Worm (Caenorhabditis elegans) whole organism, young adult: ENCODE data around the gene tyra-3.

Experiments
- C06A6.2 ChIP-seq: fragments of 200-800 bp; sonication (Bioruptor generic); conservative IDR thresholded peaks from 2 replicates; pipeline ENCODE4 v1.3.6; 2022; ENCODE audit warnings: missing genetic modification characterization, missing compliant biosample characterization
- C17E4.6 ChIP-seq: fragments of 200-800 bp; sonication (Bioruptor generic); IDR thresholded peaks from 2 replicates; pipeline ENCODE4 v1.3.6; 2022; ENCODE audit warnings: missing genetic modification reagents, missing genetic modification characterization, missing compliant biosample characterization
- F10E7.11 ChIP-seq: sonication (generic microtip); optimal IDR thresholded peaks from 2 replicates; lab custom pipeline; 2017; ENCODE audit warnings: mild to moderate bottlenecking, missing genetic modification characterization, moderate library complexity, missing compliant biosample characterization
- F22D6.2 ChIP-seq: sonication (generic microtip); optimal IDR thresholded peaks from 2 replicates; lab custom pipeline; 2016; ENCODE audit warnings: mild to moderate bottlenecking, missing genetic modification characterization, missing compliant biosample characterization
- F37B4.10 ChIP-seq: fragments of 200-800 bp; sonication (Bioruptor generic); IDR thresholded peaks from 2 replicates; pipeline ENCODE4 v1.3.6; 2022; ENCODE audit warnings: missing genetic modification characterization, missing compliant biosample characterization
- F55B11.4 ChIP-seq: sonication (generic microtip); optimal IDR thresholded peaks from 2 replicates; lab custom pipeline; 2016; ENCODE audit warnings: missing compliant biosample characterization, missing genetic modification characterization, borderline replicate concordance; ENCODE audit not compliant: insufficient read depth
- K11D2.4 ChIP-seq: fragments of 200-800 bp; sonication (Bioruptor generic); IDR thresholded peaks from 2 replicates; pipeline ENCODE4 v1.3.6; 2022; ENCODE audit warnings: missing genetic modification reagents, missing genetic modification characterization, missing compliant biosample characterization
- K12H6.12 ChIP-seq: fragments of 200-800 bp; sonication (Bioruptor generic); optimal IDR thresholded peaks from 2 replicates; lab custom pipeline; 2018; ENCODE audit warnings: mild to moderate bottlenecking, missing genetic modification characterization, missing compliant biosample characterization
- T26A5.8 ChIP-seq: sonication (generic microtip); optimal IDR thresholded peaks from 2 replicates; lab custom pipeline; 2016; ENCODE audit warnings: missing genetic modification characterization, missing compliant biosample characterization
- Y53F4B.3 ChIP-seq: fragments of 200-800 bp; sonication (Bioruptor generic); IDR thresholded peaks from 2 replicates; pipeline ENCODE4 v1.3.6; 2022; ENCODE audit warnings: missing genetic modification reagents, missing genetic modification characterization, missing compliant biosample characterization
- Y53G8AR.9 ChIP-seq: fragments of 200-800 bp; sonication (Bioruptor generic); conservative IDR thresholded peaks from 2 replicates; pipeline ENCODE4 v1.3.6; 2022; ENCODE audit warnings: missing genetic modification reagents, missing genetic modification characterization, missing compliant biosample characterization
- Y56A3A.18 ChIP-seq: fragments of 200-800 bp; sonication (Bioruptor generic); IDR thresholded peaks from 2 replicates; pipeline ENCODE4 v1.3.6; 2022; ENCODE audit warnings: missing genetic modification reagents, missing genetic modification characterization, missing compliant biosample characterization
- ZK185.1 ChIP-seq: sonication (generic microtip); optimal IDR thresholded peaks from 2 replicates; lab custom pipeline; 2016; ENCODE audit warnings: mild to moderate bottlenecking, missing genetic modification characterization, missing compliant biosample characterization; ENCODE audit not compliant: poor library complexity, severe bottlenecking
- akir-1 ChIP-seq: fragments of 200-800 bp; sonication (Bioruptor generic); optimal IDR thresholded peaks from 2 replicates; lab custom pipeline; 2018; ENCODE audit warnings: mild to moderate bottlenecking, missing genetic modification characterization, moderate library complexity, missing compliant biosample characterization
- atf-7 ChIP-seq: sonication (generic microtip); optimal IDR thresholded peaks from 2 replicates; lab custom pipeline; 2017; ENCODE audit warnings: mild to moderate bottlenecking, missing genetic modification characterization, missing compliant biosample characterization
- bed-2 ChIP-seq: fragments of 200-800 bp; sonication (Bioruptor generic); IDR thresholded peaks from 2 replicates; pipeline ENCODE4 v1.3.6; 2022; ENCODE audit warnings: missing genetic modification reagents, missing genetic modification characterization, missing compliant biosample characterization
- cebp-1 ChIP-seq, 2 experiments: fragments of 200-800 bp in 1 of 2; sonication (Bioruptor generic) in 1 of 2; sonication (generic microtip) in 1 of 2; IDR thresholded peaks in 1 of 2; optimal IDR thresholded peaks in 1 of 2; 2 replicates each; pipeline versions ENCODE4 v1.3.6 to Lab custom; 2017 to 2022; ENCODE audit warnings: missing compliant biosample characterization in 2 of 2, missing genetic modification characterization in 2 of 2, mild to moderate bottlenecking in 1 of 2, missing genetic modification reagents in 1 of 2, moderate library complexity in 1 of 2
- ceh-27 ChIP-seq: fragments of 200-800 bp; sonication (Bioruptor generic); optimal IDR thresholded peaks from 2 replicates; lab custom pipeline; 2018; ENCODE audit warnings: mild to moderate bottlenecking, missing genetic modification characterization, moderate library complexity, missing compliant biosample characterization
- die-1 ChIP-seq: sonication (generic microtip); optimal IDR thresholded peaks from 2 replicates; lab custom pipeline; 2016; ENCODE audit warnings: missing genotype, mild to moderate bottlenecking, missing genetic modification characterization, missing compliant biosample characterization
- dox-1 ChIP-seq: fragments of 200-800 bp; sonication (Bioruptor generic); IDR thresholded peaks from 2 replicates; pipeline ENCODE4 v1.3.6; 2022; ENCODE audit warnings: missing genetic modification reagents, missing genetic modification characterization, missing compliant biosample characterization
- egl-18 ChIP-seq: fragments of 200-800 bp; sonication (Bioruptor generic); IDR thresholded peaks from 2 replicates; pipeline ENCODE4 v1.3.6; 2022; ENCODE audit warnings: missing genetic modification reagents, missing genetic modification characterization, missing compliant biosample characterization
- egrh-3 ChIP-seq: fragments of 200-800 bp; sonication (Bioruptor generic); IDR thresholded peaks from 2 replicates; pipeline ENCODE4 v1.3.6; 2022; ENCODE audit warnings: missing genetic modification reagents, missing genetic modification characterization, missing compliant biosample characterization
- ekl-4 ChIP-seq: fragments of 200-800 bp; sonication (Bioruptor generic); IDR thresholded peaks from 2 replicates; pipeline ENCODE4 v1.3.6; 2022; ENCODE audit warnings: missing genetic modification reagents, missing genetic modification characterization, missing compliant biosample characterization
- ets-4 ChIP-seq: fragments of 200-800 bp; sonication (Bioruptor generic); optimal IDR thresholded peaks from 2 replicates; lab custom pipeline; 2018; ENCODE audit warnings: mild to moderate bottlenecking, missing genetic modification characterization, missing compliant biosample characterization
- gei-17 ChIP-seq: fragments of 200-800 bp; sonication (Bioruptor generic); optimal IDR thresholded peaks from 2 replicates; lab custom pipeline; 2018; ENCODE audit warnings: mild to moderate bottlenecking, missing genetic modification characterization, missing compliant biosample characterization
- hlh-26 ChIP-seq: fragments of 200-800 bp; sonication (Bioruptor generic); conservative IDR thresholded peaks from 2 replicates; pipeline ENCODE4 v1.3.6; 2022; ENCODE audit warnings: missing genetic modification reagents, missing genetic modification characterization, missing compliant biosample characterization
- lin-26 ChIP-seq: fragments of 200-800 bp; sonication (Bioruptor generic); IDR thresholded peaks from 2 replicates; pipeline ENCODE4 v1.3.6; 2022; ENCODE audit warnings: missing genetic modification reagents, missing genetic modification characterization, missing compliant biosample characterization
- lin-35 ChIP-seq, 3 experiments: fragments of 150-350 bp in 2 of 3; sonication (generic microtip) in 1 of 3; optimal IDR thresholded peaks; 2 replicates each; lab custom pipeline; 2014 to 2018; ENCODE audit warnings: missing biosample characterization in 3 of 3, missing genetic modification characterization in 3 of 3, missing genetic modification reagents in 3 of 3
- mcd-1 ChIP-seq: fragments of 200-800 bp; sonication (Bioruptor generic); IDR thresholded peaks from 2 replicates; pipeline ENCODE4 v1.3.6; 2022; ENCODE audit warnings: missing genetic modification reagents, missing genetic modification characterization, missing compliant biosample characterization
- nfya-1 ChIP-seq: sonication (generic microtip); optimal IDR thresholded peaks from 2 replicates; lab custom pipeline; 2017; ENCODE audit warnings: antibody characterized with exemption, missing compliant biosample characterization, missing genetic modification characterization, borderline replicate concordance; ENCODE audit not compliant: insufficient read depth
- nfyb-1 ChIP-seq: fragments of 200-800 bp; sonication (Bioruptor generic); IDR thresholded peaks from 2 replicates; pipeline ENCODE4 v1.3.6; 2022; ENCODE audit warnings: missing genetic modification reagents, missing genetic modification characterization, missing compliant biosample characterization
- pbrm-1 ChIP-seq: fragments of 200-800 bp; sonication (Bioruptor generic); IDR thresholded peaks from 2 replicates; pipeline ENCODE4 v1.3.6; 2022; ENCODE audit warnings: missing genetic modification reagents, missing genetic modification characterization, missing compliant biosample characterization
- rcor-1 ChIP-seq: fragments of 200-800 bp; sonication (Bioruptor generic); IDR thresholded peaks from 2 replicates; pipeline ENCODE4 v1.3.6; 2022; ENCODE audit warnings: missing genetic modification reagents, missing genetic modification characterization, missing compliant biosample characterization
- sea-2 ChIP-seq: fragments of 200-800 bp; sonication (Bioruptor generic); IDR thresholded peaks from 2 replicates; pipeline ENCODE4 v1.3.6; 2022; ENCODE audit warnings: missing genetic modification characterization, missing compliant biosample characterization
- somi-1 ChIP-seq: fragments of 200-800 bp; sonication (Bioruptor generic); optimal IDR thresholded peaks from 2 replicates; lab custom pipeline; 2018; ENCODE audit warnings: mild to moderate bottlenecking, missing genetic modification characterization, missing compliant biosample characterization
- tbp1 ChIP-seq: fragments of 200-800 bp; sonication (Bioruptor generic); optimal IDR thresholded peaks from 2 replicates; lab custom pipeline; 2018; ENCODE audit warnings: mild to moderate bottlenecking, missing genetic modification characterization, missing compliant biosample characterization
- xnd-1 ChIP-seq: sonication (generic microtip); optimal IDR thresholded peaks from 2 replicates; lab custom pipeline; 2016; ENCODE audit warnings: missing genotype, missing genetic modification reagents, missing genetic modification characterization, missing compliant biosample characterization
- ztf-25 ChIP-seq: fragments of 200-800 bp; sonication (Bioruptor generic); IDR thresholded peaks from 2 replicates; pipeline ENCODE4 v1.3.6; 2022; ENCODE audit warnings: missing genetic modification reagents, missing genetic modification characterization, missing compliant biosample characterization
- ztf-3 ChIP-seq: fragments of 200-800 bp; sonication (Bioruptor generic); optimal IDR thresholded peaks from 2 replicates; lab custom pipeline; 2018; ENCODE audit warnings: mild to moderate bottlenecking, missing genetic modification characterization, missing compliant biosample characterization

The tyra-3 gene

ce11 chrX:4960422-4960821 lies 12.6 kb downstream of the tyra-3 start, which contains the start of gene act-4 (continued):
- TF ChIP-seq die-1 (tag; lab: Kevin White, UChicago): peak; percentile 5
- TF ChIP-seq gei-17 (GFP tag; lab: Kevin White, UChicago): peak; percentile 3
- TF ChIP-seq ZK185.1 (tag; lab: Kevin White, UChicago): peak; percentile 1
- no peak for TF ChIP-seq C17E4.6 (GFP tag; lab: Robert Waterston, UW)
- TF ChIP-seq F22D6.2: no peak
- no peak for TF ChIP-seq F10E7.11 (tag; lab: Kevin White, UChicago)
- TF ChIP-seq sea-2 (GFP tag; lab: Robert Waterston, UW): 0 out of 2 replicates have a peak, but pooled peaks have one; percentile 54
- TF ChIP-seq lin-35 (GFP tag; optimal IDR thresholded peaks at IDR 0.05; lab: Kevin White, UChicago): no peak
- no peak for TF ChIP-seq nfya-1 (tag; lab: Kevin White, UChicago)
- TF ChIP-seq dox-1 (GFP tag; lab: Robert Waterston, UW): peak; percentile 23; the same call in 1 of the 2 replicates
- peak; percentile 40 for TF ChIP-seq atf-7 (tag; lab: Kevin White, UChicago)
- no peak for TF ChIP-seq ztf-25 (GFP tag; lab: Robert Waterston, UW)
- TF ChIP-seq ekl-4 (GFP tag; lab: Robert Waterston, UW): no peak
- no peak for TF ChIP-seq rcor-1 (GFP tag; lab: Robert Waterston, UW)
- no peak for TF ChIP-seq T26A5.8 (tag; lab: Kevin White, UChicago)
- TF ChIP-seq, all 124 proteins: peak for 23

DNA sequence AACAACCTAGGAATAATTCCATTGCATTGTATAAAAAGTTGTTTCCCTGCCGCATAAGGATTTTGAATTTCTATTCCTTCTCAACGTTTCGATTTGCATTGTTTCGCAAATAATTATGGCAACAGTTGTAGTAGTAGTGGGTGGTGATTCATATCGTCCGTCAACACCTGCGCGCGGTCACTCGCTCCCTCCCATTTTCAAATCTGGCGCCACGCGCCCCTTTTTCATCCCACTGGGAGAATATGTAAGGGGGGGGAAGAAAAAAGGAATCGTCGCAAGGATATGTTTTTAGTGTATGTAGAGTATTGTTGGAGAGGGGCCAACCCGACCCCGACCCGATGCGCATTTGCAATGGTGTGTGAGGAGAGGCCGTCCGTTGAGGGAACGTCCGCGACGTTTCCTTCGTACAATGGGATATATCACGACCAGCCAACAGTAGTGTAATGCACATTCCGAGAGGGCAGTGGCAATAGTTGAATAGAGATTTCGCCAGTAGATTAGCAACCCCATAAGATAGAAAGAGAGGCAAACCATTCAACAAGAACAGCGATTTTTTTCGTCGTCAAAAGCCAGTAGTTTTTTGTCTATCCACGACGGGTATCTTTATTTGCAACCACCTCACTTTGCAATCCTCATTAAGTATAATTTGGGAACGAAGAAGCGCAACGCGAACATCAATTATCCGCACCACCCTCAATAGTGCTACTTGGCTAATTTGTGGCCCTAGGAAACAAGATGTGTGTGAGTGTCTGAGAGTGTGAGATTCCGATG lies 13.2 kb downstream of the tyra-3 start:
- no peak for TF ChIP-seq F55B11.4 (tag; lab: Kevin White, UChicago)
- peak; percentile 28; the same call in 1 of the 2 replicates for TF ChIP-seq Y53G8AR.9 (GFP tag; lab: Robert Waterston, UW)
- TF ChIP-seq lin-26 (GFP tag; lab: Robert Waterston, UW): no peak
- TF ChIP-seq pbrm-1 (GFP tag; lab: Robert Waterston, UW): peak; percentile 31; the same call in 1 of the 2 replicates
- peak; percentile 26; the same call in 1 of the 2 replicates for TF ChIP-seq bed-2 (GFP tag; lab: Robert Waterston, UW)
- TF ChIP-seq F37B4.10 (GFP tag; lab: Robert Waterston, UW): 0 out of 2 replicates have a peak, but pooled peaks have one; percentile 46
- TF ChIP-seq akir-1: peak; percentile 27
- TF ChIP-seq mcd-1 (GFP tag; lab: Robert Waterston, UW): 0 out of 2 replicates have a peak, but pooled peaks have one; percentile 16

- peak; percentile 4 for TF ChIP-seq ztf-3 (GFP tag; lab: Kevin White, UChicago)
- TF ChIP-seq ceh-27 (GFP tag; lab: Kevin White, UChicago): peak; percentile 65
- no peak for TF ChIP-seq ets-4 (GFP tag; lab: Kevin White, UChicago)
- TF ChIP-seq C06A6.2: 0 out of 2 replicates have a peak, but pooled peaks have one; percentile 12
- no peak for TF ChIP-seq egl-18 (GFP tag; lab: Robert Waterston, UW)
- TF ChIP-seq Y56A3A.18 (GFP tag; lab: Robert Waterston, UW): no peak
- TF ChIP-seq cebp-1 (GFP tag; IDR thresholded peaks at IDR 0.05; lab: Robert Waterston, UW): peak; percentile 82
- TF ChIP-seq cebp-1 (tag; optimal IDR thresholded peaks at IDR 0.05; lab: Kevin White, UChicago): peak; percentile 98
- no peak for TF ChIP-seq xnd-1 (tag; lab: Kevin White, UChicago)
- TF ChIP-seq K11D2.4 (GFP tag; lab: Robert Waterston, UW): no peak
- TF ChIP-seq hlh-26 (GFP tag; lab: Robert Waterston, UW): no peak
- TF ChIP-seq mcd-1 (GFP tag; lab: Robert Waterston, UW): 0 out of 2 replicates have a peak, but pooled peaks have one; percentile 41
- TF ChIP-seq Y53F4B.3 (GFP tag; lab: Robert Waterston, UW): no peak
- peak; percentile 24; the same call in 1 of the 2 replicates for TF ChIP-seq egrh-3 (GFP tag; lab: Robert Waterston, UW)
- TF ChIP-seq somi-1 (GFP tag; lab: Kevin White, UChicago): peak; percentile 41
- peak; percentile 75 for TF ChIP-seq K12H6.12 (tag; lab: Kevin White, UChicago)
- no peak for TF ChIP-seq F37B4.10 (GFP tag; lab: Robert Waterston, UW)
- TF ChIP-seq gei-17 (GFP tag; lab: Kevin White, UChicago): no peak
- TF ChIP-seq tbp1: peak; percentile 28
- TF ChIP-seq nfyb-1 (GFP tag; lab: Robert Waterston, UW): peak; percentile 58
Observed at ce11 chrX:4961681-4962656, 14.1 kb downstream of the tyra-3 start.
